Fruit fly (Drosophila melanogaster): Measurements from ENCODE around the gene Naa20B.

dm6 chr2L:13266627-13267026 lies 9.3 kb downstream of the Naa20B start:
- TF ChIP-seq CTCF (optimal IDR thresholded peaks at IDR 0.05), result no peak
- no peak for TF ChIP-seq CG8478 (optimal IDR thresholded peaks at IDR 0.05)

Measured in S2 (cell line).